Worm (Caenorhabditis elegans) whole organism, mixed stage, embryonic: Measurements from ENCODE around the gene C44B9.3.

Experiments used
- elt-1 ChIP-seq: sonication (generic microtip); optimal IDR thresholded peaks from 2 replicates; lab custom pipeline; 2017; ENCODE audit warnings: missing genetic modification characterization, mild to moderate bottlenecking, missing compliant biosample characterization, antibody characterized with exemption, moderate library complexity, borderline replicate concordance; ENCODE audit not compliant: insufficient read depth
- hlh-1 ChIP-seq: fragments of 150-350 bp; optimal IDR thresholded peaks from 2 replicates; lab custom pipeline; 2014; ENCODE audit warnings: missing biosample characterization, missing genetic modification reagents, missing genetic modification characterization
- lsy-2 ChIP-seq: fragments of 150-350 bp; optimal IDR thresholded peaks from 2 replicates; lab custom pipeline; 2014; ENCODE audit warnings: missing biosample characterization, missing genetic modification characterization
- nhr-76 ChIP-seq: sonication (generic microtip); optimal IDR thresholded peaks from 2 replicates; lab custom pipeline; 2017; ENCODE audit warnings: missing biosample characterization, missing genetic modification characterization
- tbx-8 ChIP-seq: fragments of 200-800 bp; sonication (Bioruptor generic); optimal IDR thresholded peaks from 2 replicates; lab custom pipeline; 2018; ENCODE audit warnings: mild to moderate bottlenecking, missing genetic modification characterization, moderate library complexity, missing compliant biosample characterization
- ztf-11 ChIP-seq: fragments of 150-350 bp; optimal IDR thresholded peaks from 2 replicates; lab custom pipeline; 2014; ENCODE audit warnings: missing biosample characterization, missing genetic modification characterization

DNA sequence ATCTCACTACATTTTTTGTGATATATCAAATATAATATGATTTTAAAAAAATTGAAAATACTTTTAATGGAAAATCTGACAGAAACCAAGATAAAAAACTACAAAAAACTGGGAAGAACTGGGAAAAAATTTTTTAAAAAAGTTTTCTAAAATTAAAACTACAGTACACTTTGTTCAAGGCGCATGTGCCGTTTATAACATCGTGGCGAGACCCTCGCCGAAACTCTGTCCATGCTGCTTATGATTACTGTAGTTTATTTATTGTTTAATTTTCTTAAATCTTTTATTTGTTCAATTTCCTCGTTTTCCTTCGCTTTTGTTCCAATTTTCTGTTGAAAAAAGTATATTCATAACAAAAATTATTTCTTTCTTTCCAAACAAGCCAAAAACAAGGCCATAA lies 1.5 kb upstream of the C44B9.3 start, which contains the start of gene athp-1:
- no peak for TF ChIP-seq nhr-76 (tag; lab: Kevin White, UChicago)
- TF ChIP-seq tbx-8 (GFP tag; lab: Kevin White, UChicago), result no peak
- TF ChIP-seq elt-1 (tag; lab: Kevin White, UChicago), result no peak
- TF ChIP-seq hlh-1, result no peak
- TF ChIP-seq ztf-11 (tag; lab: Kevin White, UChicago), result no peak
- no peak for TF ChIP-seq lsy-2 (tag; lab: Kevin White, UChicago)
